Worm (Caenorhabditis elegans) whole organism, L3 larva: ENCODE measurements around the gene pgp-1.

ENCODE experiments used
- aly-2 ChIP-seq: fragments of 150-350 bp; optimal IDR thresholded peaks from 2 replicates; lab custom pipeline; 2014; ENCODE audit warnings: missing biosample characterization, missing genetic modification characterization
- ama-1 ChIP-seq: fragments of 150-350 bp; optimal IDR thresholded peaks from 2 replicates; lab custom pipeline; 2018
- ceh-16 ChIP-seq: sonication (generic microtip); optimal IDR thresholded peaks from 2 replicates; lab custom pipeline; 2017; ENCODE audit warnings: missing biosample characterization, missing genetic modification characterization
- ceh-82 ChIP-seq: fragments of 150-350 bp; optimal IDR thresholded peaks from 2 replicates; lab custom pipeline; 2014; ENCODE audit warnings: missing biosample characterization, missing genetic modification characterization
- daf-12 ChIP-seq: fragments of 150-350 bp; optimal IDR thresholded peaks from 2 replicates; lab custom pipeline; 2014; ENCODE audit warnings: missing biosample characterization, missing genetic modification reagents, missing genetic modification characterization
- egl-5 ChIP-seq: fragments of 150-350 bp; optimal IDR thresholded peaks from 2 replicates; lab custom pipeline; 2017; ENCODE audit warnings: missing biosample characterization, missing genetic modification reagents, missing genetic modification characterization, inconsistent platforms
- elt-1 ChIP-seq: fragments of 150-350 bp; optimal IDR thresholded peaks from 2 replicates; lab custom pipeline; 2014; ENCODE audit warnings: missing biosample characterization, missing genetic modification characterization
- elt-2 ChIP-seq: sonication (generic microtip); optimal IDR thresholded peaks from 2 replicates; lab custom pipeline; 2016; ENCODE audit warnings: missing genetic modification reagents, mild to moderate bottlenecking, missing genetic modification characterization, missing compliant biosample characterization
- fkh-2 ChIP-seq: fragments of 150-350 bp; optimal IDR thresholded peaks from 2 replicates; lab custom pipeline; 2014; ENCODE audit warnings: missing biosample characterization, missing genetic modification reagents, missing genetic modification characterization
- hmg-11 ChIP-seq: sonication (generic microtip); optimal IDR thresholded peaks from 2 replicates; lab custom pipeline; 2016; ENCODE audit warnings: missing genetic modification characterization, missing compliant biosample characterization
- jun-1 ChIP-seq: fragments of 150-350 bp; optimal IDR thresholded peaks from 2 replicates; lab custom pipeline; 2014; ENCODE audit warnings: missing biosample characterization, missing genetic modification reagents, missing genetic modification characterization
- lin-15B ChIP-seq: fragments of 150-350 bp; optimal IDR thresholded peaks from 2 replicates; lab custom pipeline; 2014; ENCODE audit warnings: missing biosample characterization, missing genetic modification characterization
- lin-39 ChIP-seq: fragments of 150-350 bp; optimal IDR thresholded peaks from 2 replicates; lab custom pipeline; 2018; ENCODE audit warnings: missing biosample characterization, missing genetic modification reagents, missing genetic modification characterization
- lsy-12 ChIP-seq: sonication (generic microtip); optimal IDR thresholded peaks from 2 replicates; lab custom pipeline; 2016; ENCODE audit warnings: mild to moderate bottlenecking, missing genetic modification characterization, missing compliant biosample characterization
- nfya-1 ChIP-seq: sonication (generic microtip); optimal IDR thresholded peaks from 2 replicates; lab custom pipeline; 2017; ENCODE audit warnings: missing genetic modification characterization, mild to moderate bottlenecking, missing compliant biosample characterization, antibody characterized with exemption, moderate library complexity; ENCODE audit not compliant: insufficient read depth
- nhr-237 ChIP-seq: fragments of 150-350 bp; optimal IDR thresholded peaks from 2 replicates; lab custom pipeline; 2014; ENCODE audit warnings: missing biosample characterization, missing genetic modification characterization
- nhr-25 ChIP-seq: sonication (generic microtip); optimal IDR thresholded peaks from 2 replicates; lab custom pipeline; 2017; ENCODE audit warnings: missing biosample characterization, missing genetic modification characterization
- nhr-43 ChIP-seq: sonication (generic microtip); optimal IDR thresholded peaks from 2 replicates; lab custom pipeline; 2016; ENCODE audit warnings: mild to moderate bottlenecking, missing genetic modification characterization, missing compliant biosample characterization; ENCODE audit not compliant: poor library complexity, severe bottlenecking
- nhr-67 ChIP-seq: fragments of 150-350 bp; optimal IDR thresholded peaks from 2 replicates; lab custom pipeline; 2014; ENCODE audit warnings: missing biosample characterization, missing genetic modification characterization
- nhr-76 ChIP-seq: fragments of 150-350 bp; sonication (generic microtip); optimal IDR thresholded peaks from 5 replicates; lab custom pipeline; 2014; ENCODE audit warnings: missing biosample characterization, missing genetic modification characterization
- nhr-77 ChIP-seq: fragments of 150-350 bp; optimal IDR thresholded peaks from 2 replicates; lab custom pipeline; 2014; ENCODE audit warnings: missing biosample characterization, missing genetic modification characterization
- pha-4 ChIP-seq: fragments of 150-350 bp; optimal IDR thresholded peaks from 2 replicates; lab custom pipeline; 2014; ENCODE audit warnings: missing biosample characterization, missing genetic modification reagents, missing genetic modification characterization
- pqm-1 ChIP-seq: fragments of 150-350 bp; optimal IDR thresholded peaks from 2 replicates; lab custom pipeline; 2017; ENCODE audit warnings: missing biosample characterization, missing genetic modification characterization, inconsistent platforms
- snpc-4 ChIP-seq: fragments of 150-350 bp; optimal IDR thresholded peaks from 2 replicates; lab custom pipeline; 2014; ENCODE audit warnings: missing biosample characterization, missing genetic modification characterization
- tbx-2 ChIP-seq: sonication (generic microtip); optimal IDR thresholded peaks from 2 replicates; lab custom pipeline; 2016; ENCODE audit warnings: mild to moderate bottlenecking, missing genetic modification characterization, missing compliant biosample characterization
- unc-62 ChIP-seq: fragments of 150-350 bp; sonication (generic microtip); optimal IDR thresholded peaks from 4 replicates; lab custom pipeline; 2014; ENCODE audit warnings: missing biosample characterization, missing genetic modification reagents, missing genetic modification characterization

Gene pgp-1

ce11 chrIV:12617934-12618333, 19.0 kb upstream of the pgp-1 start:
- TF ChIP-seq egl-5 (tag; lab: Kevin White, UChicago) (no peak), nhr-77 (tag; lab: Kevin White, UChicago) (no peak)

DNA sequence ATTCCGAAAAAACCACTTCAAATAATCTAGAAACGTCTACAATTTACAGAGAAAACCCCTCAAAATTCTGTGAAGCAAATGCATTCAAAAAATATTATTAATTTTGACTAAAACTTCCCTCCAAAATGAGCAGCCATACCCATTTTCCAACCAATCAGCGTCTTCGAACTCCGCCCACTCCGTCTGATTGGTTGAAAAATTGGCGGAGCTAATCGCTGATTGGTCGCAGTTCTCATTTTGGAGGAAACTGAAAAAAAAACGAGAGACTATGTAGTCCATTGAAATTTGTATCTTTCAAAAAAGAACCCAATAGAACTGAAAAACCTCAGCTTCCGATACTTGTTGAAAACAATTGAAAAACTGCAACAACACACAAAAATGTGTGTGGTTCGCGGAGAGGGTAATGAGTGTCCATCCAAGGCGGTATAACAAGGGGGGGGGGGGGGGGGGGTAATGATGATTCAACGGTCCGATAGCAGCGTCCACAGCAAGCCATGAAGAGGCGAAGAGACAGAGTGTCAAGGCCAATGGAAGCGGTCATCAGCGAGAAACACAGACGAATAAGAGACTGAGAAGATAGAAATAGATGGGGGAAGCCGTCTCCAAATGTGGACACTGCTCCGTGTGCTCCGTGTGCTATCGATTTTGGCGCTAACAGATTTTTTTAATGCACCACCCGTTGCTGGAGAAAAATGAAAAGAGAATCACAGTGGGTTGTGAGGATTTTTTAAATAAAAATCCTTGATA, 18.1 kb upstream of the pgp-1 start:
- TF ChIP-seq hmg-11 (peak; percentile 54), nhr-67 (tag; lab: Kevin White, UChicago) (no peak), lin-39 (tag; lab: Kevin White, UChicago) (peak; percentile 50), nfya-1 (tag; lab: Kevin White, UChicago) (peak; percentile 97)
- TF ChIP-seq, all 47 proteins: peak for 3

DNA sequence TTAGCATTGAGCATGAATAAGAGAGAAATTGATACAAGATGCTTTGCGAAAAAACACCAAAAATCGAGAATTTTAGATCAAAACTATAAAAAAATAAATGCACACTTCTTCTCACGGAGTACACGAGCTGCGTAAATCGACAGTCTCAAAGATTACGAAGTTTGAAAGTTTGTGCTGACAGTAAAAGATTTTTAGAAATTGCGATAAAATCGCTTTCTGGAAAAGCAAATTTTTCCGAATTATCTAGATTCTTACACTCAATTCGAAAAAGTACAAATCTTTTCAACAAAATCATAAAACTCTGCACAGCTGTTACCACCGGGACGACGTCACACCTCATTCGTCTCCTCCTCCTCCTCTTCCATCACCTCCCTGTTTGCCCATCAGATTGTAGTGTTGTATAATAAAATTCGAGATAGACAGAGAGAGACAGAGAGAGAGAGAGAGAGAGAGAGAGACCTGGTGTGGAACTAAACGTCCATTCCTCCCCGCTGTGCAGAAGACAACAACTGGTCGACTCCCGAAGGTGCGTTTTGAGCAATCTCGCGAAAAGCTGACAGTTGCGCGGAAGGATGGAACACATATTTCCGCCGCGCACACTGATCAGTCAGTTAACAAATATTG, 16.3 kb upstream of the pgp-1 start:
- TF ChIP-seq lin-39 (tag; lab: Kevin White, UChicago) (no peak), egl-5 (tag; lab: Kevin White, UChicago) (peak; percentile 82), ama-1 (lab: Kevin White, UChicago) (no peak), nfya-1 (tag; lab: Kevin White, UChicago) (peak; percentile 15), nhr-25 (tag; lab: Kevin White, UChicago) (no peak), jun-1 (tag; lab: Kevin White, UChicago) (no peak)

- no peak for TF ChIP-seq ceh-16
- TF ChIP-seq daf-12 (tag; lab: Kevin White, UChicago) = no peak
- no peak for TF ChIP-seq ama-1 (lab: Kevin White, UChicago)
- TF ChIP-seq aly-2 = no peak
- TF ChIP-seq nhr-237 = no peak
- TF ChIP-seq lsy-12 (tag; lab: Kevin White, UChicago) = no peak
- no peak for TF ChIP-seq fkh-2
- no peak for TF ChIP-seq elt-1 (tag; lab: Kevin White, UChicago)
- no peak for TF ChIP-seq lin-15B
Observed at ce11 chrIV:12614624-12615023, 15.7 kb upstream of the pgp-1 start, which contains the start of gene efa-6. efa-6 (minus strand) TSS chrIV:12614724.

DNA sequence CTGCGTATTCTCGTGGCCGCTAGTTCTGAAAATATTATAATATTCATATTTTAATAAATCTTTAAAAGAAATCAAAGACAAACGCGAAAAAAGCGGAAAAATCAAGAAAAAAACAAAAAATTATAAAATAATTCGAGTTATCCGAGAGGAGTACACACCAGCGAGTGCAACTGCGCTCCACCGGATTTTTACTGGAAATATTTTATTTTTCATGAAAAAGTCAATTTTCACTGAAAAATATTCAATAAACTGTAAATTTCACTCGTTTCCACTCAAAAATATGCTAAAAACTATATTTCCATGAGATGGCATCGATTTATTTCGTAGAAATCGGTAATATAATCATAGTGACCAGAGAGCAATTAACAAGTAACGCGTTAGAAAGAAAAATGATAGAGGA, 6.4 kb upstream of the pgp-1 start, which contains the start of gene Y55D9A.2:
TSS of gene Y55D9A.2 (minus strand) at position 31 of the 400 bp plus-strand sequence.
- peak; percentile 11 for TF ChIP-seq nhr-25 (tag; lab: Kevin White, UChicago)
- TF ChIP-seq snpc-4 = peak; percentile 15
- peak; percentile 79 for TF ChIP-seq lin-15B
- peak; percentile 57 for TF ChIP-seq pha-4 (tag; lab: Kevin White, UChicago)
- TF ChIP-seq elt-2 (tag; lab: Kevin White, UChicago) = peak; percentile 14
- TF ChIP-seq nfya-1 (tag; lab: Kevin White, UChicago) = peak; percentile 38
- no peak for TF ChIP-seq tbx-2 (tag; lab: Kevin White, UChicago)
- no peak for TF ChIP-seq nhr-43 (tag; lab: Kevin White, UChicago)

DNA sequence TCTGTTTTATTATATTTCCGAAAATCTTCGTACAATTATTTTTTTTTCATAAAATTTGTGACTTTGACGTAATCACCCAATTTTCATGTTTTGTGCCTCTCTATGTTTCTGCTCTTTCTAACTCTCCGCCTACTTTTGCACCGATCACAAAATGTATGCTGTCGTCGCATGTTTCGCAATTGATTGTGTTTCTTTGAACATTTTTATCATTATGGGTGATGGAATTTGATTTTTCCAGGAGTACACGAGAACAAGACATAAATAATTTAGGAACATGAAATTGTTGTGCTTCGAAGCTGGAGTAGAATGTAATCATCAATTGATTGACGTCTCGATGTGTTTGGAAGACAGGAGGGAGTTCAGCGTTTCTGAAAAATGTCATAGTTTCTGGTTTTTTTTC, 2.0 kb upstream of the pgp-1 start:
- no peak for TF ChIP-seq ceh-82
- TF ChIP-seq nhr-25 (tag; lab: Kevin White, UChicago) = no peak
- no peak for TF ChIP-seq nhr-43 (tag; lab: Kevin White, UChicago)
- peak; percentile 94 for TF ChIP-seq pqm-1 (tag; lab: Kevin White, UChicago)
- TF ChIP-seq tbx-2 (tag; lab: Kevin White, UChicago) = no peak
- peak; percentile 18 for TF ChIP-seq jun-1 (tag; lab: Kevin White, UChicago)
- TF ChIP-seq elt-2 (tag; lab: Kevin White, UChicago) = peak; percentile 94
- TF ChIP-seq unc-62 = no peak

DNA sequence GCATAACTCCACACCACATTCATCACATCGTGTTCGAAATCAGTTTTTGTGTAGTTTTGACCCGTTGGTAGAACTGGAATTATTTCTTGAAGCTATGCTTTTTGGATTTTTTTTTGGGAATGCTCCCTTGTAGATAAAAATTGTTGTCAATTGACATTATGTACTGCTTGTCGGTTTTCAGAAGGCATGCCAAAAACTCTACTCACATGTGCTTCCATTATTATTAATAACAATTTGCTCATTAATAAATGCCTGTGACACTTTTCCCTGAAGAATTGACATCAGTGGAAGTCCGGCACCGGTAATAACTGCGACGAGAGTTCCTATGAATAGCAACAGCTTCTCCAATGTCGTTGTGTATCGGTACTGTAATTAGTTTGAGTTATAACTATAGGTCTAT, 2.0 kb downstream of the pgp-1 start:
- TF ChIP-seq jun-1 (tag; lab: Kevin White, UChicago) (no peak), ceh-16 (no peak), nhr-76 (no peak), hmg-11 (no peak), pha-4 (tag; lab: Kevin White, UChicago) (no peak)
